Worm (Caenorhabditis elegans): ENCODE data around the gene rad-54.B.

DNA sequence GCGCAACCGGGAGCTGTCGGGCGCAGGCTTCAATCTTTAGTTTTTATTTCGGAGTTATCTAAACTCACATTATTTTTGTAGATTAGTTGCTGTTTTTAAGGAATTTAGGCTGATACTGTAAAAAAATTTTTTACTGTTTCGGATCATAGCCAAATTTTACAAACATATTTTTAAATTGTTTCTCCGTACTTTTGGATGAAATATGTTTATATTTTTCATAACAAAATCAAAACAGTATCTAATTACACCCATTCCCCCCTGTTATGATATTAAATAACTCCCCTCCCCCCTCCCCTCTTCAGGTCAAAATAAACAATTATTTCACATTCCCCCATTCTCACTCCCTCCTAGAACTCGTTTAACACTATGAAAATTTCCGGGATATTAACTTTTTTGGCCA lies 34.1 kb upstream of the rad-54.B start, which contains the start of gene Y116A8C.3:
- TF ChIP-seq W03F9.2 (tag; optimal IDR thresholded peaks at IDR 0.05) (no peak), dao-5 (tag; optimal IDR thresholded peaks at IDR 0.05) (no peak), him-1 (tag; optimal IDR thresholded peaks at IDR 0.05) (no peak)
